Fruit fly (Drosophila melanogaster): Measurements from ENCODE around the gene trx.

Gene trx

DNA sequence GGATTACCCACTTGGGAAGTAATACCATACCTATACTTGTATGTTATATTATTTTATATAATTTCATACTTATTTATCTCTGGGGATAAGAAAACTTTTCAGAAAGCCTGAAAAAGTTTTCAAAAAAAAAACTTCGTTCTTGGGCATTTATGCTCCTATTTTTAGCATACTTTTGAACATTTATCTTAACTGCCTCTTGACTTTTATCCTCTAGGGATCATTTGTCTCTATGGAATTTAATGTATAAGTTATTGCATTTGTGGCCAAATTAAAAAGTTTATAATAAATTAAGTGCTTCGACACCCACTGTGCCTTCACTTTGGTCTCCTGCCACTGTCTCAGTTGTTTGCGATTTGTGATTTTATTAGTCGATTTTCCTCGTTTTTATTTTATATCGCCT lies 6.4 kb downstream of the trx start (continued):
- TF ChIP-seq CG7368 (GFP tag; optimal IDR thresholded peaks at IDR 0.05), result no peak
- TF ChIP-seq Sox14 (GFP tag; optimal IDR thresholded peaks at IDR 0.05), result peak; percentile 41
- TF ChIP-seq Lpt (GFP tag; optimal IDR thresholded peaks at IDR 0.05), result peak; percentile 62
- TF ChIP-seq CG31627 (GFP tag; optimal IDR thresholded peaks at IDR 0.05), result peak; percentile 15
- TF ChIP-seq CG11762 (GFP tag; optimal IDR thresholded peaks at IDR 0.05; ENCODE audit: insufficient read depth), result peak; percentile 22
- TF ChIP-seq acj6 (GFP tag; optimal IDR thresholded peaks at IDR 0.05), result peak; percentile 63
- TF ChIP-seq svp (GFP tag), result peak; percentile 70
- no peak for TF ChIP-seq Blimp-1 (GFP tag; optimal IDR thresholded peaks at IDR 0.05)
- peak; percentile 15 for TF ChIP-seq topi (GFP tag; optimal IDR thresholded peaks at IDR 0.05)
- peak; percentile 25 for TF ChIP-seq CG34406 (GFP tag; optimal IDR thresholded peaks at IDR 0.05)
- peak; percentile 53 for TF ChIP-seq CG10631 (GFP tag; optimal IDR thresholded peaks at IDR 0.05)
- TF ChIP-seq Eip78C (GFP tag), result peak; percentile 84
- no peak for TF ChIP-seq vri (GFP tag; optimal IDR thresholded peaks at IDR 0.05)
- peak; percentile 20 for TF ChIP-seq CG3032 (tag; optimal IDR thresholded peaks at IDR 0.05)
- TF ChIP-seq CG8119 (GFP tag; IDR thresholded peaks at IDR 0.05), result peak; percentile 80
- TF ChIP-seq OdsH (GFP tag; optimal IDR thresholded peaks at IDR 0.05), result peak; percentile 71
- peak; percentile 8 for TF ChIP-seq Ets96B (tag; optimal IDR thresholded peaks at IDR 0.05)
- no peak for TF ChIP-seq Eip75B (GFP tag; optimal IDR thresholded peaks at IDR 0.05)
- TF ChIP-seq CG4318 (GFP tag; optimal IDR thresholded peaks at IDR 0.05), result peak; percentile 89
- TF ChIP-seq pdm3 (GFP tag; optimal IDR thresholded peaks at IDR 0.05), result peak; percentile 52
- TF ChIP-seq CG11902 (GFP tag; optimal IDR thresholded peaks at IDR 0.05), result no peak
- TF ChIP-seq Met (GFP tag; optimal IDR thresholded peaks at IDR 0.05), result peak; percentile 9
- TF ChIP-seq esn (GFP tag; optimal IDR thresholded peaks at IDR 0.05), result peak; percentile 30
- no peak for TF ChIP-seq fd85E (GFP tag; optimal IDR thresholded peaks at IDR 0.05)
- peak; percentile 66; the same call in 2 of the 3 replicates for TF ChIP-seq eg (GFP tag; IDR thresholded peaks at IDR 0.05)
- no peak for TF ChIP-seq CG10669 (GFP tag; optimal IDR thresholded peaks at IDR 0.05)
- TF ChIP-seq CG6854 (GFP tag; optimal IDR thresholded peaks at IDR 0.05), result no peak
- no peak for TF ChIP-seq CG1621 (tag; optimal IDR thresholded peaks at IDR 0.05)

DNA sequence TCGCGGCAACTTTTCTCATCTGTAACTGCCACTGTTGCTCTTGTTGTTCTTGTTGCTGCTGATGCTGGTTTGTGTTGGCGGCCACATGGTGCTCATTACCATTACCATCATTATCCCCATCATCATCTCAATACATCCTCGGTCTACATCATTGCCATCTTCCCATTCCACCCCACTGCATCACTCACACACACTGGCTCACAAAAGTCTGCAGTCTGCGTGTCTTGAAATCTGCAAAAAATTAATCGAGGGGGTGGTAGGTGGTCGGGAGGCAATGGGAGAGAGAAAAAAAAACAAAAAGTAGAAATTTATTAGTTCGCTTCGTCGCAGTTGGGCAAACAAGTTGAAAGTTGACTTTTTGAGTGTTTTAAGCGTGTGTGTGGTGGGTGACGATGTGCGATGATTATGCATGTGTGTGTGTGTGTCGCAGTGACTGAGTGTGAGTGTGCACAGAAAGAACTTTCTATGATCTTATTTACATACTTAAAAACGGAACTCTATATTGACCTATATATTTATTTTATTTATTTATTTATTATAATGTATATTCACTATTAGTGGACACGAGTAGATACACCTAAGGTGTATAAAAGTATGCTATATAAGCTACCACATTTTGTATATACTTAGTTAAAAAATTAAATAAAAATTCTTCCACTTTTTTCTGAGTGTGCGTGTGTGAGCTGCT lies 7.2 kb downstream of the trx start:
- TF ChIP-seq CG16779 (tag; optimal IDR thresholded peaks at IDR 0.05) (no peak), CG8319 (GFP tag; optimal IDR thresholded peaks at IDR 0.05) (no peak), CG34406 (GFP tag; optimal IDR thresholded peaks at IDR 0.05) (no peak), net (GFP tag; optimal IDR thresholded peaks at IDR 0.05) (peak; percentile 22), achi (GFP tag; optimal IDR thresholded peaks at IDR 0.05) (peak; percentile 54), CG10631 (GFP tag; optimal IDR thresholded peaks at IDR 0.05) (peak; percentile 28), OdsH (GFP tag; optimal IDR thresholded peaks at IDR 0.05) (peak; percentile 45), Smox (GFP tag; optimal IDR thresholded peaks at IDR 0.05) (peak; percentile 3), dac (GFP tag; optimal IDR thresholded peaks at IDR 0.05) (peak; percentile 8), CG32006 (GFP tag; optimal IDR thresholded peaks at IDR 0.05) (peak; percentile 81), CG15336 (GFP tag; IDR thresholded peaks at IDR 0.05) (peak; percentile 84), CG6276 (GFP tag; optimal IDR thresholded peaks at IDR 0.05) (peak; percentile 56), Hr4 (GFP tag; optimal IDR thresholded peaks at IDR 0.05) (peak; percentile 34), Blimp-1 (GFP tag; optimal IDR thresholded peaks at IDR 0.05) (no peak), lz (GFP tag; optimal IDR thresholded peaks at IDR 0.05) (no peak), Sox15 (GFP tag; optimal IDR thresholded peaks at IDR 0.05) (no peak), CG11902 (GFP tag; optimal IDR thresholded peaks at IDR 0.05) (no peak), cyc (GFP tag; optimal IDR thresholded peaks at IDR 0.05) (no peak), CG6163 (GFP tag; IDR thresholded peaks at IDR 0.05) (peak; percentile 42; the same call in 1 of the 3 replicates), Eip78C (GFP tag) (peak; percentile 14), vri (GFP tag; optimal IDR thresholded peaks at IDR 0.05) (no peak), CG11762 (GFP tag; optimal IDR thresholded peaks at IDR 0.05; ENCODE audit: insufficient read depth) (no peak), CG3032 (tag; optimal IDR thresholded peaks at IDR 0.05) (peak; percentile 40), CG8119 (GFP tag; IDR thresholded peaks at IDR 0.05) (peak; percentile 86), ss (GFP tag; optimal IDR thresholded peaks at IDR 0.05) (no peak), CG4318 (GFP tag; optimal IDR thresholded peaks at IDR 0.05) (peak; percentile 73), topi (GFP tag; optimal IDR thresholded peaks at IDR 0.05) (no peak), acj6 (GFP tag; optimal IDR thresholded peaks at IDR 0.05) (no peak), CG3919 (GFP tag; optimal IDR thresholded peaks at IDR 0.05) (no peak), CG6792 (GFP tag; optimal IDR thresholded peaks at IDR 0.05) (no peak), eg (GFP tag; IDR thresholded peaks at IDR 0.05) (peak; percentile 65; the same call in 2 of the 3 replicates), CG9139 (GFP tag; optimal IDR thresholded peaks at IDR 0.05) (no peak), Eip93F (GFP tag; optimal IDR thresholded peaks at IDR 0.05) (no peak), CG6854 (GFP tag; optimal IDR thresholded peaks at IDR 0.05) (no peak), spab (GFP tag; optimal IDR thresholded peaks at IDR 0.05) (no peak)
